Worm (Caenorhabditis elegans) whole organism, early embryonic: ENCODE data around the gene srbc-82.
A peak's percentile ranks its signal among the peaks of the same experiment; 100 is the strongest.

Experiments
- B0310.2 ChIP-seq: sonication (generic microtip); optimal IDR thresholded peaks from 2 replicates; lab custom pipeline; 2016; ENCODE audit warnings: mild to moderate bottlenecking, missing genetic modification characterization, missing compliant biosample characterization
- ceh-13 ChIP-seq: fragments of 200-800 bp; sonication (Bioruptor generic); optimal IDR thresholded peaks from 2 replicates; lab custom pipeline; 2018; ENCODE audit warnings: mild to moderate bottlenecking, missing genetic modification characterization, missing compliant biosample characterization
- ceh-36 ChIP-seq: sonication (generic microtip); optimal IDR thresholded peaks from 2 replicates; lab custom pipeline; 2016; ENCODE audit warnings: missing genetic modification characterization, inconsistent platforms, missing compliant biosample characterization
- flt-1 ChIP-seq: fragments of 200-800 bp; sonication (Bioruptor generic); IDR thresholded peaks from 2 replicates; pipeline ENCODE4 v1.3.6; 2022; ENCODE audit warnings: missing genetic modification characterization, missing compliant biosample characterization
- hmg-4 ChIP-seq: fragments of 200-800 bp; sonication (Bioruptor generic); optimal IDR thresholded peaks from 2 replicates; lab custom pipeline; 2018; ENCODE audit warnings: mild to moderate bottlenecking, missing genetic modification characterization, missing compliant biosample characterization
- hnd-1 ChIP-seq: sonication (generic microtip); optimal IDR thresholded peaks from 2 replicates; lab custom pipeline; 2016; ENCODE audit warnings: missing genetic modification characterization, missing compliant biosample characterization
- scrt-1 ChIP-seq: fragments of 200-800 bp; sonication (Bioruptor generic); IDR thresholded peaks from 2 replicates; pipeline ENCODE4 v1.3.6; 2022; ENCODE audit warnings: missing genetic modification characterization, missing compliant biosample characterization
- sea-1 ChIP-seq: fragments of 200-800 bp; sonication (Bioruptor generic); conservative IDR thresholded peaks from 2 replicates; pipeline ENCODE4 v1.3.6; 2022; ENCODE audit warnings: missing genetic modification characterization, missing compliant biosample characterization
- tbx-11 ChIP-seq: fragments of 200-800 bp; sonication (Bioruptor generic); IDR thresholded peaks from 2 replicates; pipeline ENCODE4 v1.3.6; 2022; ENCODE audit warnings: missing genetic modification characterization, missing compliant biosample characterization
- tra-4 ChIP-seq: sonication (generic microtip); optimal IDR thresholded peaks from 2 replicates; lab custom pipeline; 2017; ENCODE audit warnings: missing genetic modification characterization, missing compliant biosample characterization

Gene srbc-82

DNA sequence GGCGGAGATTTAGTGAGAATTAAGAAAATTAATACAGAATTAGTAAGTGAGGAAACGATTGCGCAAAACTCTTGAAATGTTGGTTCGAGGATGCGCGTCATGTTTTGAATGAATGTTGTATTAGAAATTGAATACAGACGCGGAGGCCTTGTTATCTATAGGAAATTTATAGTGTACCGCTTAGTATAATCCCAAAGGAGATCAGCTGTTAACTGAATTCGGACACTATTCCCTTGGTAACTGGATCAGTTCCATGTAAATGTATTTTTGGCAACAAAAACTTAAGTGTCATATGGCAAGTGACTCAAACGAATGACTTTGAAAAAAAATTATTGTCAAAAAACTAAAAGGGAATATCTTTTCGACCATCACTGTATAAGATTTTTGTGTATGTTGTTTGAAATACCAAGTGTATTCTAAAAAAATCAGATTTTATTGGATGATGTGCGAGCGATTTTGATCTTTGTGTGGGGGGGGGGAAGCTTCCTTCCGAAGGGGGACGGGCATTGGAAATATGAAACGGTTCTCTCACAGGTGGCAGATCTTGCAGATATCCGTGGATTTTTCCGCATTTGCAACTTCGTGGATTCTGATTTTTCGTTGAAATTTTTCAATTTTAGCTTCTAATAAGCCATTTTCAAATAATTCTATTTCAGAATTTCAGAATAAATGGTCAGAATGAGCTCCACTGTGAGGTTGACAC lies 46.2 kb downstream of the srbc-82 start, which contains the start of the genes W08G11.5 and W08G11.1:
TSS of gene W08G11.5 (minus strand) at position 101 of the 703 bp plus-strand sequence.
TSS of gene W08G11.1 (plus strand) at position 653 of the 703 bp plus-strand sequence.
- TF ChIP-seq scrt-1 (GFP tag; lab: Robert Waterston, UW) = no peak
- no peak for TF ChIP-seq tbx-11 (GFP tag; lab: Robert Waterston, UW)
- no peak for TF ChIP-seq tra-4 (tag; lab: Kevin White, UChicago)
- TF ChIP-seq flt-1 = no peak
- no peak for TF ChIP-seq sea-1
- TF ChIP-seq B0310.2 (tag; lab: Kevin White, UChicago) = no peak
- TF ChIP-seq hnd-1 (tag; lab: Kevin White, UChicago) = no peak
- no peak for TF ChIP-seq ceh-36

ce11 chrV:16350061-16350460 lies 49.7 kb downstream of the srbc-82 start:
- TF ChIP-seq ceh-13 (GFP tag; lab: Kevin White, UChicago) (no peak), tbx-11 (GFP tag; lab: Robert Waterston, UW) (no peak)

DNA sequence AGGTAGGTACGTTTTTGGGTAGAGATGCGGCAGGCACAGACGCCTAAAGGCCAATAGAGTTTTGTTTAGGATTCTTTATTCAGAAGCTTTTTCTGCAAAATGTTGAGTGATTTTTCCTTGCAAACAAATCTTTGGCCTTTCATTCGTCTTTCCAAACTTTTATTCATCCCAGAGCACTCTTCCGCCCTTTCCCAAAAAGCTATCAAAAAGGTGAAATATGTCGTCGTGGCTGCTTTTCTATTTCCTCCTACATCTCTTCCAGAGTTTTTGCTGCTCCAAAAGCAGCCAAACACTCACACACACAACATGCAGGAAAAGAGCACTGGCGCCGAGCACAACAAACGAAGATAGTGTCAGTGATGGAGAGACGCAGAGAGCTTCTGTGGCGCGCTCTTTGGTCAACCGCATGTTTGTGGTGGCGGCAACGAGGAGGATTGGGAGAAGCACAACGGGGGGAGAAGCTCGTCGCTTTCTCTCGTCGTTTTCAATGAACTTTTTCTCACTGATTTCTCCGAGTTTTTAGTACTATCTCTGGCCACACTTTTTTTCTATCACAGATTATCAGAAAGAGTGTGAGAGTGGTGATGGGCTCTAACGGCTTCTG lies 50.5 kb downstream of the srbc-82 start:
- no peak for TF ChIP-seq scrt-1 (GFP tag; lab: Robert Waterston, UW)
- TF ChIP-seq hmg-4 = peak; percentile 13
